Worm (Caenorhabditis elegans) whole organism, L4 larva: Measurements from ENCODE around the gene B0250.5.

Experiments
- D1046.2 ChIP-seq: fragments of 200-800 bp; sonication (Bioruptor generic); IDR thresholded peaks from 2 replicates; pipeline ENCODE4 v1.3.6; 2022; ENCODE audit warnings: missing genetic modification characterization, missing compliant biosample characterization
- F44E2.7 ChIP-seq: fragments of 200-800 bp; sonication (Bioruptor generic); IDR thresholded peaks from 2 replicates; pipeline ENCODE4 v2.1.2; 2022; ENCODE audit warnings: missing genetic modification characterization, missing compliant biosample characterization
- R02D3.7 ChIP-seq: fragments of 150-350 bp; sonication (generic microtip); optimal IDR thresholded peaks from 3 replicates; lab custom pipeline; 2014; ENCODE audit warnings: missing biosample characterization, missing genetic modification characterization
- T26A8.4 ChIP-seq: fragments of 200-800 bp; sonication (Bioruptor generic); IDR thresholded peaks from 2 replicates; pipeline ENCODE4 v1.3.6; 2022; ENCODE audit warnings: missing genetic modification characterization, missing compliant biosample characterization
- Y105C5A.15 ChIP-seq: fragments of 200-800 bp; sonication (Bioruptor generic); IDR thresholded peaks from 2 replicates; pipeline ENCODE4 v1.3.6; 2022; ENCODE audit warnings: missing genetic modification characterization, missing compliant biosample characterization
- Y48G9A.11 ChIP-seq: fragments of 200-800 bp; sonication (Bioruptor generic); IDR thresholded peaks from 2 replicates; pipeline ENCODE4 v1.3.6; 2022; ENCODE audit warnings: missing genetic modification reagents, missing genetic modification characterization, missing compliant biosample characterization
- Y75B8A.6 ChIP-seq: fragments of 200-800 bp; sonication (Bioruptor generic); IDR thresholded peaks from 2 replicates; pipeline ENCODE4 v1.3.6; 2022; ENCODE audit warnings: missing genetic modification reagents, missing genetic modification characterization, missing compliant biosample characterization
- ZK337.2 ChIP-seq: fragments of 200-800 bp; sonication (Bioruptor generic); IDR thresholded peaks from 2 replicates; pipeline ENCODE4 v1.3.6; 2022; ENCODE audit warnings: missing genetic modification reagents, missing genetic modification characterization, missing compliant biosample characterization
- aha-1 ChIP-seq: fragments of 150-350 bp; peaks from one replicate; lab custom pipeline; 2014; ENCODE audit warnings: missing biosample characterization, missing genetic modification characterization
- attf-4 ChIP-seq: sonication (generic microtip); optimal IDR thresholded peaks from 3 replicates; lab custom pipeline; 2017; ENCODE audit warnings: missing biosample characterization, missing genetic modification characterization
- ceh-32 ChIP-seq: sonication (generic microtip); optimal IDR thresholded peaks from 2 replicates; lab custom pipeline; 2016; ENCODE audit warnings: mild to moderate bottlenecking, missing genetic modification characterization, missing compliant biosample characterization; ENCODE audit not compliant: poor library complexity
- ctbp-1 ChIP-seq: fragments of 200-800 bp; sonication (Bioruptor generic); IDR thresholded peaks from 2 replicates; pipeline ENCODE4 v1.3.6; 2022; ENCODE audit warnings: missing genetic modification reagents, missing genetic modification characterization, missing compliant biosample characterization
- daf-16 ChIP-seq, 3 experiments: sonication (generic microtip); optimal IDR thresholded peaks; 2 replicates each; lab custom pipeline; 2016 to 2017; ENCODE audit warnings: missing genetic modification characterization in 3 of 3, missing genetic modification reagents in 3 of 3, mild to moderate bottlenecking in 2 of 3, missing compliant biosample characterization in 2 of 3, missing biosample characterization in 1 of 3, moderate library complexity in 1 of 3
- daf-19 ChIP-seq: fragments of 200-800 bp; sonication (Bioruptor generic); conservative IDR thresholded peaks from 2 replicates; pipeline ENCODE4 v1.3.6; 2022; ENCODE audit warnings: missing genetic modification characterization, missing compliant biosample characterization
- dmd-9 ChIP-seq: fragments of 200-800 bp; sonication (Bioruptor generic); IDR thresholded peaks from 2 replicates; pipeline ENCODE4 v1.3.6; 2022; ENCODE audit warnings: missing genetic modification reagents, missing genetic modification characterization, missing compliant biosample characterization
- dpl-1 ChIP-seq: fragments of 150-350 bp; optimal IDR thresholded peaks from 2 replicates; lab custom pipeline; 2014; ENCODE audit warnings: missing biosample characterization, missing genetic modification reagents, missing genetic modification characterization
- duxl-1 ChIP-seq: sonication (generic microtip); optimal IDR thresholded peaks from 2 replicates; lab custom pipeline; 2016; ENCODE audit warnings: mild to moderate bottlenecking, missing genetic modification characterization, moderate library complexity, missing compliant biosample characterization; ENCODE audit not compliant: poor library complexity
- dve-1 ChIP-seq: sonication (generic microtip); optimal IDR thresholded peaks from 2 replicates; lab custom pipeline; 2017; ENCODE audit warnings: antibody characterized with exemption, mild to moderate bottlenecking, missing genetic modification characterization, missing compliant biosample characterization; ENCODE audit not compliant: insufficient read depth
- egl-43 ChIP-seq: fragments of 200-800 bp; sonication (Bioruptor generic); IDR thresholded peaks from 2 replicates; pipeline ENCODE4 v1.3.6; 2022; ENCODE audit warnings: missing genetic modification reagents, missing genetic modification characterization, missing compliant biosample characterization
- fkh-10 ChIP-seq: fragments of 150-350 bp; optimal IDR thresholded peaks from 2 replicates; lab custom pipeline; 2014; ENCODE audit warnings: missing biosample characterization, missing genetic modification reagents, missing genetic modification characterization
- hif-1 ChIP-seq, 2 experiments: sonication (generic microtip); optimal IDR thresholded peaks; 2 replicates each; lab custom pipeline; 2016 to 2017; ENCODE audit warnings: missing compliant biosample characterization in 2 of 2, missing genetic modification characterization in 2 of 2, missing genetic modification reagents in 2 of 2, missing genotype in 2 of 2, mild to moderate bottlenecking in 1 of 2
- hlh-30 ChIP-seq: sonication (generic microtip); optimal IDR thresholded peaks from 2 replicates; lab custom pipeline; 2017; ENCODE audit warnings: antibody characterized with exemption, mild to moderate bottlenecking, missing genetic modification characterization, missing compliant biosample characterization; ENCODE audit not compliant: insufficient read depth
- jun-1 ChIP-seq: fragments of 150-350 bp; optimal IDR thresholded peaks from 2 replicates; lab custom pipeline; 2014; ENCODE audit warnings: missing biosample characterization, missing genetic modification reagents, missing genetic modification characterization
- lin-29 ChIP-seq: fragments of 200-800 bp; sonication (Bioruptor generic); IDR thresholded peaks from 2 replicates; pipeline ENCODE4 v1.3.6; 2022; ENCODE audit warnings: missing genetic modification reagents, missing genetic modification characterization, missing compliant biosample characterization
- lin-38 ChIP-seq: fragments of 200-800 bp; sonication (Bioruptor generic); IDR thresholded peaks from 2 replicates; pipeline ENCODE4 v1.3.6; 2022; ENCODE audit warnings: missing genetic modification reagents, missing genetic modification characterization, missing compliant biosample characterization
- lir-3 ChIP-seq: sonication (generic microtip); optimal IDR thresholded peaks from 2 replicates; lab custom pipeline; 2016; ENCODE audit warnings: mild to moderate bottlenecking, missing genetic modification characterization, missing compliant biosample characterization
- mdl-1 ChIP-seq, 2 experiments: fragments of 150-350 bp in 1 of 2; sonication (generic microtip) in 1 of 2; optimal IDR thresholded peaks; 2 replicates each; lab custom pipeline; 2014 to 2017; ENCODE audit warnings: missing biosample characterization in 2 of 2, missing genetic modification characterization in 2 of 2
- mep-1 ChIP-seq: fragments of 150-350 bp; sonication (generic microtip); optimal IDR thresholded peaks from 3 replicates; lab custom pipeline; 2014; ENCODE audit warnings: missing biosample characterization, missing genetic modification characterization
- nhr-102 ChIP-seq: sonication (generic microtip); optimal IDR thresholded peaks from 2 replicates; lab custom pipeline; 2016; ENCODE audit warnings: mild to moderate bottlenecking, missing genetic modification characterization, moderate library complexity, missing compliant biosample characterization
- nhr-11 ChIP-seq: fragments of 150-350 bp; optimal IDR thresholded peaks from 2 replicates; lab custom pipeline; 2014; ENCODE audit warnings: missing biosample characterization, missing genetic modification characterization
- nhr-237 ChIP-seq: sonication (generic microtip); optimal IDR thresholded peaks from 2 replicates; lab custom pipeline; 2017; ENCODE audit warnings: missing biosample characterization, missing genetic modification characterization
- nhr-28 ChIP-seq: fragments of 150-350 bp; optimal IDR thresholded peaks from 2 replicates; lab custom pipeline; 2014; ENCODE audit warnings: missing biosample characterization, missing genetic modification characterization
- nhr-48 ChIP-seq: sonication (generic microtip); optimal IDR thresholded peaks from 2 replicates; lab custom pipeline; 2016; ENCODE audit warnings: mild to moderate bottlenecking, missing genetic modification characterization, missing compliant biosample characterization
- nhr-76 ChIP-seq: fragments of 150-350 bp; optimal IDR thresholded peaks from 2 replicates; lab custom pipeline; 2014; ENCODE audit warnings: missing biosample characterization, missing genetic modification characterization
- pha-4 ChIP-seq, 2 experiments: fragments of 150-350 bp in 1 of 2; fragments of 200-800 bp in 1 of 2; sonication (Bioruptor generic) in 1 of 2; IDR thresholded peaks in 1 of 2; optimal IDR thresholded peaks in 1 of 2; 2 replicates each; pipeline versions ENCODE4 v1.3.6 to Lab custom; 2014 to 2022; ENCODE audit warnings: missing genetic modification characterization in 2 of 2, missing genetic modification reagents in 2 of 2, missing biosample characterization in 1 of 2, missing compliant biosample characterization in 1 of 2
- php-3 ChIP-seq: fragments of 200-800 bp; sonication (Bioruptor generic); IDR thresholded peaks from 2 replicates; pipeline ENCODE4 v1.3.6; 2022; ENCODE audit warnings: missing genetic modification reagents, missing genetic modification characterization, missing compliant biosample characterization
- pqm-1 ChIP-seq: sonication (generic microtip); optimal IDR thresholded peaks from 2 replicates; lab custom pipeline; 2017; ENCODE audit warnings: missing biosample characterization, missing genetic modification characterization
- rbr-2 ChIP-seq: sonication (generic microtip); optimal IDR thresholded peaks from 2 replicates; lab custom pipeline; 2016; ENCODE audit warnings: missing genotype, missing genetic modification characterization, missing compliant biosample characterization
- skn-1 ChIP-seq: fragments of 150-350 bp; optimal IDR thresholded peaks from 2 replicates; lab custom pipeline; 2014; ENCODE audit warnings: missing biosample characterization, missing genetic modification characterization
- snpc-1.2 ChIP-seq: fragments of 200-800 bp; sonication (Bioruptor generic); IDR thresholded peaks from 2 replicates; pipeline ENCODE4 v1.3.6; 2022; ENCODE audit warnings: missing genetic modification reagents, missing genetic modification characterization, missing compliant biosample characterization
- spr-1 ChIP-seq: sonication (generic microtip); optimal IDR thresholded peaks from 2 replicates; lab custom pipeline; 2016; ENCODE audit warnings: mild to moderate bottlenecking, missing genetic modification characterization, missing compliant biosample characterization
- unc-130 ChIP-seq: sonication (generic microtip); optimal IDR thresholded peaks from 2 replicates; lab custom pipeline; 2016; ENCODE audit warnings: missing genetic modification reagents, missing genetic modification characterization, missing compliant biosample characterization
- zfp-2 ChIP-seq: sonication (generic microtip); optimal IDR thresholded peaks from 2 replicates; lab custom pipeline; 2016; ENCODE audit warnings: mild to moderate bottlenecking, missing genetic modification characterization, missing compliant biosample characterization
- zfp-3 ChIP-seq: fragments of 200-800 bp; sonication (Bioruptor generic); conservative IDR thresholded peaks from 2 replicates; pipeline ENCODE4 v1.3.6; 2022; ENCODE audit warnings: missing genetic modification reagents, missing genetic modification characterization, missing compliant biosample characterization
- zip-11 ChIP-seq: fragments of 200-800 bp; sonication (Bioruptor generic); IDR thresholded peaks from 2 replicates; pipeline ENCODE4 v1.3.6; 2022; ENCODE audit warnings: missing genetic modification characterization, missing compliant biosample characterization
- ztf-11 ChIP-seq: fragments of 150-350 bp; optimal IDR thresholded peaks from 2 replicates; lab custom pipeline; 2014; ENCODE audit warnings: missing biosample characterization, missing genetic modification characterization

The B0250.5 gene

ce11 chrV:20479013-20479739 lies 14.5 kb upstream of the B0250.5 start, which contains the start of the genes calf-1 and rpl-2 (continued):
- no peak for TF ChIP-seq lir-3
- 0 out of 2 replicates have a peak, but pooled peaks have one; percentile 49 for TF ChIP-seq pha-4 (GFP tag; IDR thresholded peaks at IDR 0.05; lab: Robert Waterston, UW)
- TF ChIP-seq pha-4 (tag; optimal IDR thresholded peaks at IDR 0.05; lab: Kevin White, UChicago), result no peak
- TF ChIP-seq skn-1 (tag; lab: Kevin White, UChicago), result no peak
- peak; percentile 55 for TF ChIP-seq dpl-1 (GFP tag; lab: Kevin White, UChicago)
- TF ChIP-seq ztf-11 (tag; lab: Kevin White, UChicago), result no peak
- no peak for TF ChIP-seq attf-4
- TF ChIP-seq nhr-28 (tag; lab: Kevin White, UChicago), result peak; percentile 21
- TF ChIP-seq duxl-1 (tag; lab: Kevin White, UChicago), result no peak
- TF ChIP-seq mdl-1 (tag; optimal IDR thresholded peaks at IDR 0.05; lab: Kevin White, UChicago), result peak in 1 of 2 experiments; percentile 2
- TF ChIP-seq nhr-102, result no peak
- TF ChIP-seq unc-130 (GFP tag; lab: Kevin White, UChicago), result peak; percentile 23
- TF ChIP-seq zfp-2 (tag; lab: Kevin White, UChicago), result no peak
- peak; percentile 68 for TF ChIP-seq hlh-30 (tag; lab: Kevin White, UChicago)
- TF ChIP-seq daf-16 (GFP tag; optimal IDR thresholded peaks at IDR 0.05; lab: Kevin White, UChicago), result no peak
- no peak for TF ChIP-seq daf-16 (tag; optimal IDR thresholded peaks at IDR 0.05; lab: Kevin White, UChicago)
- TF ChIP-seq rbr-2 (tag; lab: Kevin White, UChicago), result peak; percentile 22
- no peak for TF ChIP-seq D1046.2 (GFP tag; lab: Robert Waterston, UW)
- peak in 1 of 2 experiments; percentile 43 for TF ChIP-seq hif-1 (tag; optimal IDR thresholded peaks at IDR 0.05; lab: Kevin White, UChicago)
- TF ChIP-seq zfp-3 (GFP tag; lab: Robert Waterston, UW), result no peak
- TF ChIP-seq ZK337.2 (GFP tag; lab: Robert Waterston, UW), result no peak
- no peak for TF ChIP-seq spr-1
- no peak for TF ChIP-seq Y48G9A.11 (GFP tag; lab: Robert Waterston, UW)
- no peak for TF ChIP-seq zip-11 (GFP tag; lab: Robert Waterston, UW)
- TF ChIP-seq daf-19 (GFP tag; lab: Robert Waterston, UW), result no peak
- TF ChIP-seq Y105C5A.15 (GFP tag; lab: Robert Waterston, UW), result no peak
- peak; percentile 94 for TF ChIP-seq aha-1
- TF ChIP-seq fkh-10 (GFP tag; lab: Kevin White, UChicago), result no peak
- TF ChIP-seq nhr-48 (tag; lab: Kevin White, UChicago), result no peak
- TF ChIP-seq R02D3.7, result peak; percentile 73
- TF ChIP-seq nhr-11 (tag; lab: Kevin White, UChicago), result peak; percentile 23
- TF ChIP-seq dmd-9 (GFP tag; lab: Robert Waterston, UW), result no peak
- no peak for TF ChIP-seq jun-1 (tag; lab: Kevin White, UChicago)
- peak; percentile 55 for TF ChIP-seq dve-1 (tag; lab: Kevin White, UChicago)
- TF ChIP-seq mep-1, result peak; percentile 69
- TF ChIP-seq lin-29 (GFP tag; lab: Robert Waterston, UW), result no peak
- no peak for TF ChIP-seq nhr-76

DNA sequence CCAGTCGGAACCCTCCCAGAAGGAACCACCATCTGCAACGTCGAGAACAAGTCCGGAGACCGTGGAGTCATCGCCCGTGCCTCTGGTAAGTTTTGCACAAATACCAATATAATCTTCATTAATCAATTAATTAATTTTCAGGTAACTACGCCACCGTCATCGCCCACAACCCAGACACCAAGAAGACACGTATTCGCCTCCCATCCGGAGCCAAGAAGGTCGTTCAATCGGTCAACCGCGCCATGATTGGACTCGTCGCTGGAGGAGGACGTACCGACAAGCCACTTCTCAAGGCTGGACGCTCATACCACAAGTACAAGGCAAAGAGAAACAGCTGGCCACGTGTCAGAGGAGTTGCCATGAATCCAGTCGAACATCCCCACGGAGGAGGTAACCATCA lies 13.5 kb upstream of the B0250.5 start:
- peak; percentile 82; the same call in 1 of the 2 replicates for TF ChIP-seq F44E2.7

DNA sequence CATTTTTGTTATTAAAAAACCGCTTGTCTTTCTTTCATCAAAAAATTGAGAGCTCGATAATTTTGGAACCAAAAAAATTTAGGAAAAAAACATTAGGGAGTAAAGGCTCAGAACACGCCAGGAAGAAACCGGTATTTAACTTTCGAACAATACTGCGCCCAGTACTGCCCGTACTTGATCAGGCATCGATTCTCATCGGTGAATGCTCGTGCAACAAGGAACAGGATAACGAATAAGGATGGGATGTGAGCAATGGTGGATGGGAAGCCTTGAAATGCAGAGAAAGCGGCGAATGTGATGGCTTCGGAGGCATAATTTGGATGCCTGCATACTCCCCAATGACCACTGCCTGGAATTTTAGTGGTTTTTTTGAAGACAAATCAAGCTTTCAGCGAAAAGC lies 12.9 kb upstream of the B0250.5 start:
- TF ChIP-seq lin-38 (0 out of 2 replicates have a peak, but pooled peaks have one; percentile 21), jun-1 (tag; lab: Kevin White, UChicago) (no peak), rbr-2 (tag; lab: Kevin White, UChicago) (no peak), pqm-1 (tag; lab: Kevin White, UChicago) (no peak), lin-29 (GFP tag; lab: Robert Waterston, UW) (no peak), egl-43 (GFP tag; lab: Robert Waterston, UW) (0 out of 2 replicates have a peak, but pooled peaks have one; percentile 17), daf-16 (GFP tag; optimal IDR thresholded peaks at IDR 0.05; lab: Kevin White, UChicago) (no peak), daf-16 (tag; optimal IDR thresholded peaks at IDR 0.05; lab: Kevin White, UChicago) (no peak), ceh-32 (tag; lab: Kevin White, UChicago) (no peak), Y75B8A.6 (GFP tag; lab: Robert Waterston, UW) (no peak), ctbp-1 (GFP tag; lab: Robert Waterston, UW) (no peak), Y105C5A.15 (GFP tag; lab: Robert Waterston, UW) (0 out of 2 replicates have a peak, but pooled peaks have one; percentile 49), T26A8.4 (GFP tag; lab: Robert Waterston, UW) (no peak), F44E2.7 (0 out of 2 replicates have a peak, but pooled peaks have one; percentile 74), snpc-1.2 (peak; percentile 67), php-3 (GFP tag; lab: Robert Waterston, UW) (no peak), nhr-237 (tag; lab: Kevin White, UChicago) (no peak)
